Fruit fly (Drosophila melanogaster) whole organism, embryonic: ENCODE data around the gene CG7715.

Source experiments
- Aef1 ChIP-seq: fragments of 200-800 bp; sonication (Bioruptor generic); IDR thresholded peaks from 3 replicates; pipeline ENCODE4 v1.3.6; 2022; ENCODE audit warnings: missing biosample characterization, missing genetic modification characterization
- CG10274 ChIP-seq: fragments of 200-800 bp; sonication (Bioruptor generic); optimal IDR thresholded peaks from 3 replicates; lab custom pipeline; 2017; ENCODE audit warnings: missing biosample characterization, mild to moderate bottlenecking, missing genetic modification characterization
- CG10321 ChIP-seq: fragments of 200-800 bp; sonication (Bioruptor generic); IDR thresholded peaks from 2 replicates; pipeline ENCODE4 v1.3.6; 2022; ENCODE audit warnings: missing biosample characterization, missing genetic modification characterization
- CG10462 ChIP-seq: fragments of 200-800 bp; sonication (Bioruptor generic); optimal IDR thresholded peaks from 2 replicates; lab custom pipeline; 2016; ENCODE audit warnings: missing biosample characterization, missing genetic modification characterization
- CG10543 ChIP-seq: fragments of 200-800 bp; sonication (Bioruptor generic); optimal IDR thresholded peaks from 3 replicates; lab custom pipeline; 2017; ENCODE audit warnings: missing biosample characterization, mild to moderate bottlenecking, missing genetic modification characterization, moderate library complexity
- CG11085 ChIP-seq: fragments of 200-800 bp; sonication (Bioruptor generic); IDR thresholded peaks from 2 replicates; pipeline ENCODE4 v1.3.6; 2022; ENCODE audit warnings: missing biosample characterization, missing genetic modification characterization
- CG11560 ChIP-seq: fragments of 200-800 bp; sonication (Bioruptor generic); IDR thresholded peaks from 3 replicates; pipeline ENCODE4 v1.3.6; 2022; ENCODE audit warnings: missing biosample characterization, missing genetic modification characterization
- CG1233 ChIP-seq: fragments of 200-800 bp; sonication (Bioruptor generic); optimal IDR thresholded peaks from 4 replicates; lab custom pipeline; 2018; ENCODE audit warnings: missing biosample characterization, mild to moderate bottlenecking, missing genetic modification characterization
- CG12942 ChIP-seq: fragments of 200-800 bp; sonication (Bioruptor generic); optimal IDR thresholded peaks from 3 replicates; lab custom pipeline; 2016; ENCODE audit warnings: missing biosample characterization, missing genetic modification characterization
- CG13775 ChIP-seq: fragments of 200-800 bp; sonication (Bioruptor generic); optimal IDR thresholded peaks from 3 replicates; lab custom pipeline; 2017; ENCODE audit warnings: missing biosample characterization, mild to moderate bottlenecking, missing genetic modification characterization
- CG13894 ChIP-seq: fragments of 200-800 bp; sonication (Bioruptor generic); optimal IDR thresholded peaks from 3 replicates; lab custom pipeline; 2018; ENCODE audit warnings: missing biosample characterization, mild to moderate bottlenecking, missing genetic modification characterization, moderate library complexity
- CG17612 ChIP-seq: fragments of 200-800 bp; sonication (Bioruptor generic); IDR thresholded peaks from 2 replicates; pipeline ENCODE4 v1.3.6; 2022; ENCODE audit warnings: missing biosample characterization, missing genetic modification characterization
- CG17912 ChIP-seq: fragments of 200-800 bp; sonication (Bioruptor generic); optimal IDR thresholded peaks from 2 replicates; lab custom pipeline; 2018; ENCODE audit warnings: missing biosample characterization, mild to moderate bottlenecking, missing genetic modification characterization
- CG1832 ChIP-seq: fragments of 200-800 bp; sonication (Bioruptor generic); optimal IDR thresholded peaks from 2 replicates; lab custom pipeline; 2017; ENCODE audit warnings: missing biosample characterization, mild to moderate bottlenecking, missing genetic modification characterization, inconsistent platforms
- CG2129 ChIP-seq: fragments of 200-800 bp; sonication (Bioruptor generic); IDR thresholded peaks from 2 replicates; pipeline ENCODE4 v1.3.6; 2022; ENCODE audit warnings: missing biosample characterization, missing genetic modification characterization; ENCODE audit not compliant: partially characterized antibody
- CG3163 ChIP-seq: fragments of 200-800 bp; sonication (Bioruptor generic); optimal IDR thresholded peaks from 3 replicates; lab custom pipeline; 2016; ENCODE audit warnings: missing biosample characterization, missing genetic modification characterization
- CG32767 ChIP-seq: fragments of 200-800 bp; sonication (Bioruptor generic); IDR thresholded peaks from 2 replicates; pipeline ENCODE4 v1.3.6; 2022; ENCODE audit warnings: missing biosample characterization, missing genetic modification characterization
- CG3281 ChIP-seq: fragments of 200-800 bp; sonication (Bioruptor generic); optimal IDR thresholded peaks from 3 replicates; lab custom pipeline; 2017; ENCODE audit warnings: missing biosample characterization, mild to moderate bottlenecking, missing genetic modification characterization
- CG6254 ChIP-seq: fragments of 200-800 bp; sonication (Bioruptor generic); optimal IDR thresholded peaks from 3 replicates; lab custom pipeline; 2017; ENCODE audit warnings: mild to moderate bottlenecking, missing biosample characterization, missing genetic modification reagents, missing genetic modification characterization
- CG6791 ChIP-seq: fragments of 200-800 bp; sonication (Bioruptor generic); IDR thresholded peaks from 3 replicates; pipeline ENCODE4 v1.3.6; 2022; ENCODE audit warnings: missing biosample characterization, missing genetic modification characterization; ENCODE audit not compliant: partially characterized antibody
- Chrac-16 ChIP-seq: fragments of 200-800 bp; sonication (Bioruptor generic); optimal IDR thresholded peaks from 3 replicates; lab custom pipeline; 2016; ENCODE audit warnings: missing biosample characterization, missing genetic modification characterization
- CkIIα-i1 ChIP-seq: fragments of 200-800 bp; sonication (Bioruptor generic); IDR thresholded peaks from 2 replicates; pipeline ENCODE4 v1.3.6; 2022; ENCODE audit warnings: missing biosample characterization, missing genetic modification characterization
- Doc2 ChIP-seq: fragments of 200-800 bp; sonication (Bioruptor generic); IDR thresholded peaks from 2 replicates; pipeline ENCODE4 v1.3.6; 2022; ENCODE audit warnings: missing biosample characterization, missing genetic modification characterization
- ERR ChIP-seq: fragments of 200-800 bp; sonication (Bioruptor generic); optimal IDR thresholded peaks from 2 replicates; lab custom pipeline; 2016; ENCODE audit warnings: missing biosample characterization, missing genetic modification characterization
- Ets97D ChIP-seq: fragments of 200-800 bp; sonication (Bioruptor generic); optimal IDR thresholded peaks from 3 replicates; lab custom pipeline; 2016; ENCODE audit warnings: missing biosample characterization, missing genetic modification characterization
- H15 ChIP-seq: fragments of 200-800 bp; sonication (Bioruptor generic); IDR thresholded peaks from 3 replicates; pipeline ENCODE4 v1.3.6; 2022; ENCODE audit warnings: missing biosample characterization, missing genetic modification characterization
- HLH3B ChIP-seq: fragments of 200-800 bp; sonication (Bioruptor generic); IDR thresholded peaks from 2 replicates; pipeline ENCODE4 v1.3.6; 2022; ENCODE audit warnings: missing biosample characterization, missing genetic modification characterization
- Nf-YA ChIP-seq: fragments of 200-800 bp; sonication (Bioruptor generic); IDR thresholded peaks from 2 replicates; pipeline ENCODE4 v1.3.6; 2022; ENCODE audit warnings: missing biosample characterization, missing genetic modification characterization
- Pdp1 ChIP-seq, 2 experiments: fragments of 200-800 bp; sonication (Bioruptor generic); optimal IDR thresholded peaks; 3 replicates each; lab custom pipeline; 2016; ENCODE audit warnings: missing biosample characterization in 2 of 2, missing genetic modification characterization in 2 of 2, mild to moderate bottlenecking in 1 of 2, moderate library complexity in 1 of 2
- Tbp ChIP-seq: fragments of >200 bp; optimal IDR thresholded peaks from 2 replicates; lab custom pipeline; 2018; ENCODE audit warnings: missing biosample characterization, missing genetic modification characterization
- ap ChIP-seq: fragments of 200-800 bp; sonication (Bioruptor generic); IDR thresholded peaks from 2 replicates; pipeline ENCODE4 v1.3.6; 2022; ENCODE audit warnings: missing biosample characterization, missing genetic modification characterization
- bab2 ChIP-seq: fragments of 200-800 bp; sonication (Bioruptor generic); optimal IDR thresholded peaks from 2 replicates; lab custom pipeline; 2016; ENCODE audit warnings: missing biosample characterization, missing genetic modification characterization
- bbx ChIP-seq: fragments of 200-800 bp; sonication (Bioruptor generic); IDR thresholded peaks from 2 replicates; pipeline ENCODE4 v1.3.6; 2022; ENCODE audit warnings: missing biosample characterization, missing genetic modification characterization; ENCODE audit not compliant: partially characterized antibody
- cato ChIP-seq: fragments of 200-800 bp; sonication (Bioruptor generic); optimal IDR thresholded peaks from 2 replicates; lab custom pipeline; 2016; ENCODE audit warnings: missing biosample characterization, missing genetic modification characterization, borderline replicate concordance
- crol ChIP-seq: fragments of 200-800 bp; sonication (Bioruptor generic); IDR thresholded peaks from 2 replicates; pipeline ENCODE4 v1.3.6; 2022; ENCODE audit warnings: missing biosample characterization, missing genetic modification characterization
- crp ChIP-seq, 2 experiments: fragments of 200-800 bp; sonication (Bioruptor generic); optimal IDR thresholded peaks; 2 replicates in 1 of 2; 3 replicates in 1 of 2; lab custom pipeline; 2017; ENCODE audit warnings: missing biosample characterization in 2 of 2, missing genetic modification characterization in 2 of 2, mild to moderate bottlenecking in 1 of 2, moderate library complexity in 1 of 2
- fru ChIP-seq: fragments of >200 bp; optimal IDR thresholded peaks from 2 replicates; lab custom pipeline; 2017
- gcm ChIP-seq: fragments of 200-800 bp; sonication (Bioruptor generic); optimal IDR thresholded peaks from 2 replicates; lab custom pipeline; 2019; ENCODE audit warnings: missing biosample characterization, mild to moderate bottlenecking, missing genetic modification characterization, moderate library complexity
- gfzf ChIP-seq: fragments of 200-800 bp; sonication (Bioruptor generic); optimal IDR thresholded peaks from 2 replicates; lab custom pipeline; 2016; ENCODE audit warnings: missing biosample characterization, mild to moderate bottlenecking, missing genetic modification characterization, moderate library complexity
- inv ChIP-seq: fragments of 200-800 bp; sonication (Bioruptor generic); IDR thresholded peaks from 2 replicates; pipeline ENCODE4 v1.3.6; 2022; ENCODE audit warnings: missing biosample characterization, missing genetic modification characterization; ENCODE audit not compliant: partially characterized antibody
- jing ChIP-seq: fragments of 200-800 bp; sonication (Bioruptor generic); optimal IDR thresholded peaks from 2 replicates; lab custom pipeline; 2018; ENCODE audit warnings: missing biosample characterization, mild to moderate bottlenecking, missing genetic modification characterization
- luna ChIP-seq: fragments of 200-800 bp; sonication (Bioruptor generic); optimal IDR thresholded peaks from 2 replicates; lab custom pipeline; 2016; ENCODE audit warnings: missing biosample characterization, missing genetic modification characterization
- oc ChIP-seq: fragments of 200-800 bp; sonication (Bioruptor generic); optimal IDR thresholded peaks from 2 replicates; lab custom pipeline; 2018; ENCODE audit warnings: missing biosample characterization, mild to moderate bottlenecking, missing genetic modification characterization, moderate library complexity
- psq ChIP-seq: fragments of 200-800 bp; sonication (Bioruptor generic); optimal IDR thresholded peaks from 2 replicates; lab custom pipeline; 2017; ENCODE audit warnings: missing biosample characterization, missing genetic modification characterization
- rib ChIP-seq: fragments of 200-800 bp; sonication (Bioruptor generic); IDR thresholded peaks from 2 replicates; pipeline ENCODE4 v1.3.6; 2022; ENCODE audit warnings: missing biosample characterization, missing genetic modification characterization
- shn ChIP-seq: fragments of 200-800 bp; sonication (Bioruptor generic); optimal IDR thresholded peaks from 3 replicates; lab custom pipeline; 2016; ENCODE audit warnings: missing biosample characterization, missing genetic modification characterization
- sima ChIP-seq: fragments of 200-800 bp; sonication (Bioruptor generic); optimal IDR thresholded peaks from 2 replicates; lab custom pipeline; 2016; ENCODE audit warnings: missing biosample characterization, missing genetic modification characterization
- tup ChIP-seq: fragments of 200-800 bp; sonication (Bioruptor generic); optimal IDR thresholded peaks from 2 replicates; lab custom pipeline; 2016; ENCODE audit warnings: missing biosample characterization, mild to moderate bottlenecking, missing genetic modification characterization, moderate library complexity
- twi ChIP-seq: fragments of 200-800 bp; optimal IDR thresholded peaks from 2 replicates; lab custom pipeline; 2019; ENCODE audit warnings: missing biosample characterization, mild to moderate bottlenecking, missing genetic modification characterization, moderate library complexity
- wek ChIP-seq: fragments of 200-800 bp; sonication (Bioruptor generic); optimal IDR thresholded peaks from 3 replicates; lab custom pipeline; 2018; ENCODE audit warnings: missing biosample characterization, mild to moderate bottlenecking, missing genetic modification characterization, moderate library complexity

Gene CG7715

dm6 chr3R:18745961-18746468 is 17.7 kb upstream of the CG7715 start, which contains the start of the genes PGS1 and gwl (continued):
- TF ChIP-seq CG2129 (GFP tag; lab: Robert Waterston, UW) (0 out of 2 replicates have a peak, but pooled peaks have one; percentile 11), jing (GFP tag; lab: Kevin White, UChicago) (no peak), CG6791 (GFP tag; lab: Robert Waterston, UW) (no peak; the same call in 2 of the 3 replicates), HLH3B (GFP tag; lab: Robert Waterston, UW) (peak; percentile 76), CG17612 (GFP tag; lab: Robert Waterston, UW) (peak; percentile 35), bab2 (GFP tag; lab: Kevin White, UChicago) (peak; percentile 63), CG11085 (GFP tag; lab: Robert Waterston, UW) (peak; percentile 80), CG10274 (GFP tag; lab: Kevin White, UChicago) (no peak), sima (GFP tag; lab: Kevin White, UChicago) (no peak), oc (tag; lab: Kevin White, UChicago) (no peak), CG17912 (peak; percentile 23), bbx (GFP tag; lab: Robert Waterston, UW) (no peak; the same call in 1 of the 2 replicates), CG3163 (GFP tag; lab: Kevin White, UChicago) (no peak), CG13775 (peak; percentile 78), fru (no peak), inv (GFP tag; lab: Robert Waterston, UW) (peak; percentile 52), ap (GFP tag; lab: Robert Waterston, UW) (peak; percentile 58), H15 (peak; percentile 59; the same call in 1 of the 3 replicates), Nf-YA (GFP tag; lab: Robert Waterston, UW) (peak; percentile 36; the same call in 1 of the 2 replicates), CG10543 (GFP tag; lab: Kevin White, UChicago) (peak; percentile 54), Ets97D (GFP tag; lab: Kevin White, UChicago) (peak; percentile 46), CG1233 (GFP tag; lab: Kevin White, UChicago) (no peak), shn (GFP tag; lab: Kevin White, UChicago) (no peak), CG1832 (GFP tag; lab: Kevin White, UChicago) (no peak), Aef1 (GFP tag; lab: Robert Waterston, UW) (peak; percentile 76), Tbp (GFP tag; lab: Kevin White, UChicago) (no peak), Chrac-16 (peak; percentile 74), twi (tag; lab: Kevin White, UChicago) (peak; percentile 40), crp (GFP tag; optimal IDR thresholded peaks at IDR 0.05; lab: Kevin White, UChicago) (peak in 1 of 2 experiments; percentile 50), CG32767 (GFP tag; lab: Robert Waterston, UW) (peak; percentile 57), Pdp1 (GFP tag; optimal IDR thresholded peaks at IDR 0.05; lab: Kevin White, UChicago) (peak in 1 of 2 experiments; percentile 52), CG13894 (tag; lab: Kevin White, UChicago) (no peak), ERR (GFP tag; lab: Kevin White, UChicago) (no peak), luna (GFP tag; lab: Kevin White, UChicago) (no peak), rib (peak; percentile 54; the same call in 1 of the 2 replicates), gfzf (no peak), CG3281 (GFP tag; lab: Kevin White, UChicago) (no peak), CG10462 (GFP tag; lab: Kevin White, UChicago) (peak; percentile 56), CkIIα-i1 (no peak), gcm (GFP tag; lab: Kevin White, UChicago) (no peak), CG6254 (GFP tag; lab: Kevin White, UChicago) (no peak), tup (GFP tag; lab: Kevin White, UChicago) (no peak), CG11560 (peak; percentile 61), crol (GFP tag; lab: Robert Waterston, UW) (no peak), CG12942 (GFP tag; lab: Kevin White, UChicago) (peak; percentile 74), psq (GFP tag; lab: Kevin White, UChicago) (peak; percentile 61), CG10321 (no peak), cato (GFP tag; lab: Kevin White, UChicago) (peak; percentile 33), Doc2 (GFP tag; lab: Robert Waterston, UW) (no peak), wek (GFP tag; lab: Kevin White, UChicago) (no peak)
